Fruit fly (Drosophila melanogaster) whole organism, prepupa: Measurements from ENCODE around the gene CG2685.

Experiments
- Blimp-1 ChIP-seq: fragments of 200-800 bp; sonication (Bioruptor generic); optimal IDR thresholded peaks from 3 replicates; lab custom pipeline; 2017; ENCODE audit warnings: missing biosample characterization, missing genetic modification characterization, mild to moderate bottlenecking, moderate library complexity, missing genetic modification reagents
- CG10631 ChIP-seq: fragments of 200-800 bp; sonication (Bioruptor generic); optimal IDR thresholded peaks from 2 replicates; lab custom pipeline; 2016; ENCODE audit warnings: missing biosample characterization, missing genetic modification characterization
- CG10669 ChIP-seq: fragments of 200-800 bp; sonication (Bioruptor generic); optimal IDR thresholded peaks from 3 replicates; lab custom pipeline; 2018; ENCODE audit warnings: missing biosample characterization, mild to moderate bottlenecking, missing genetic modification characterization, moderate library complexity
- CG11294 ChIP-seq: fragments of 200-800 bp; sonication (Bioruptor generic); IDR thresholded peaks from 2 replicates; pipeline ENCODE4 v1.3.6; 2022; ENCODE audit warnings: missing biosample characterization, missing genetic modification characterization
- CG11762 ChIP-seq: fragments of 200-800 bp; sonication (Bioruptor generic); optimal IDR thresholded peaks from 3 replicates; lab custom pipeline; 2016; ENCODE audit warnings: missing biosample characterization, missing genetic modification characterization; ENCODE audit not compliant: insufficient read depth
- CG15336 ChIP-seq: fragments of 200-800 bp; sonication (Bioruptor generic); IDR thresholded peaks from 2 replicates; pipeline ENCODE4 v1.3.6; 2022; ENCODE audit warnings: missing biosample characterization, missing genetic modification characterization
- CG1621 ChIP-seq: fragments of 200-800 bp; sonication (Bioruptor generic); optimal IDR thresholded peaks from 3 replicates; lab custom pipeline; 2018; ENCODE audit warnings: missing biosample characterization, mild to moderate bottlenecking, missing genetic modification characterization
- CG31627 ChIP-seq: fragments of 200-800 bp; sonication (Bioruptor generic); optimal IDR thresholded peaks from 3 replicates; lab custom pipeline; 2016; ENCODE audit warnings: missing biosample characterization, missing genetic modification characterization
- CG32006 ChIP-seq: fragments of 200-800 bp; sonication (Bioruptor generic); optimal IDR thresholded peaks from 3 replicates; lab custom pipeline; 2017; ENCODE audit warnings: missing biosample characterization, mild to moderate bottlenecking, missing genetic modification characterization
- CG4318 ChIP-seq: fragments of 200-800 bp; sonication (Bioruptor generic); optimal IDR thresholded peaks from 3 replicates; lab custom pipeline; 2017; ENCODE audit warnings: missing biosample characterization, mild to moderate bottlenecking, missing genetic modification characterization
- CG6163 ChIP-seq: fragments of 200-800 bp; sonication (Bioruptor generic); IDR thresholded peaks from 3 replicates; pipeline ENCODE4 v1.3.6; 2022; ENCODE audit warnings: missing biosample characterization, missing genetic modification characterization
- CG6276 ChIP-seq: fragments of 200-800 bp; sonication (Bioruptor generic); optimal IDR thresholded peaks from 2 replicates; lab custom pipeline; 2017; ENCODE audit warnings: missing biosample characterization, mild to moderate bottlenecking, missing genetic modification characterization
- CG6808 ChIP-seq: fragments of 200-800 bp; sonication (Bioruptor generic); optimal IDR thresholded peaks from 3 replicates; lab custom pipeline; 2017; ENCODE audit warnings: missing biosample characterization, missing genetic modification characterization, mild to moderate bottlenecking, moderate library complexity, missing genetic modification reagents
- CG8119 ChIP-seq: fragments of 200-800 bp; sonication (Bioruptor generic); IDR thresholded peaks from 3 replicates; pipeline ENCODE4 v1.3.6; 2022; ENCODE audit warnings: missing biosample characterization, missing genetic modification characterization
- CG8319 ChIP-seq: fragments of 200-800 bp; sonication (Bioruptor generic); optimal IDR thresholded peaks from 3 replicates; lab custom pipeline; 2016; ENCODE audit warnings: missing biosample characterization, missing genetic modification characterization
- CG9139 ChIP-seq: fragments of 200-800 bp; sonication (Bioruptor generic); optimal IDR thresholded peaks from 3 replicates; lab custom pipeline; 2017; ENCODE audit warnings: missing biosample characterization, mild to moderate bottlenecking, missing genetic modification characterization
- Eip75B ChIP-seq: fragments of 200-800 bp; sonication (Bioruptor generic); optimal IDR thresholded peaks from 3 replicates; lab custom pipeline; 2016; ENCODE audit warnings: missing biosample characterization, missing genetic modification characterization
- Eip93F ChIP-seq: fragments of 200-800 bp; sonication (Bioruptor generic); optimal IDR thresholded peaks from 2 replicates; lab custom pipeline; 2016; ENCODE audit warnings: missing biosample characterization, mild to moderate bottlenecking, missing genetic modification characterization
- Ets21C ChIP-seq: fragments of 200-800 bp; sonication (Bioruptor generic); optimal IDR thresholded peaks from 3 replicates; lab custom pipeline; 2016; ENCODE audit warnings: missing biosample characterization, missing genetic modification characterization
- Ets96B ChIP-seq: fragments of 200-800 bp; optimal IDR thresholded peaks from 2 replicates; lab custom pipeline; 2019; ENCODE audit warnings: missing biosample characterization, mild to moderate bottlenecking, missing genetic modification characterization, moderate library complexity
- Hr38 ChIP-seq: sonication (Bioruptor generic); optimal IDR thresholded peaks from 2 replicates; lab custom pipeline; 2016; ENCODE audit warnings: missing biosample characterization, missing genetic modification characterization
- Hr39 ChIP-seq: fragments of 200-800 bp; sonication (Bioruptor generic); optimal IDR thresholded peaks from 2 replicates; lab custom pipeline; 2016; ENCODE audit warnings: missing biosample characterization, missing genetic modification characterization
- Hr4 ChIP-seq: fragments of 200-800 bp; sonication (Bioruptor generic); optimal IDR thresholded peaks from 3 replicates; lab custom pipeline; 2016; ENCODE audit warnings: missing biosample characterization, missing genetic modification characterization
- Met ChIP-seq: fragments of 200-800 bp; sonication (Bioruptor generic); optimal IDR thresholded peaks from 3 replicates; lab custom pipeline; 2016; ENCODE audit warnings: missing biosample characterization, missing genetic modification characterization
- OdsH ChIP-seq: fragments of 200-800 bp; sonication (Bioruptor generic); optimal IDR thresholded peaks from 3 replicates; lab custom pipeline; 2016; ENCODE audit warnings: missing biosample characterization, missing genetic modification characterization
- Smox ChIP-seq: fragments of 200-800 bp; sonication (Bioruptor generic); optimal IDR thresholded peaks from 3 replicates; lab custom pipeline; 2016; ENCODE audit warnings: missing biosample characterization, missing genetic modification characterization
- Sox102F ChIP-seq: fragments of 200-800 bp; sonication (Bioruptor generic); optimal IDR thresholded peaks from 2 replicates; lab custom pipeline; 2016; ENCODE audit warnings: missing biosample characterization, mild to moderate bottlenecking, missing genetic modification characterization
- Sox14 ChIP-seq: fragments of 200-800 bp; sonication (Bioruptor generic); optimal IDR thresholded peaks from 3 replicates; lab custom pipeline; 2016; ENCODE audit warnings: missing biosample characterization, missing genetic modification characterization
- Sox15 ChIP-seq: fragments of 200-800 bp; sonication (Bioruptor generic); optimal IDR thresholded peaks from 3 replicates; lab custom pipeline; 2016; ENCODE audit warnings: missing biosample characterization, missing genetic modification characterization
- cyc ChIP-seq: fragments of 200-800 bp; sonication (Bioruptor generic); optimal IDR thresholded peaks from 3 replicates; lab custom pipeline; 2016; ENCODE audit warnings: missing biosample characterization, missing genetic modification characterization
- dac ChIP-seq: fragments of 200-800 bp; sonication (Bioruptor generic); optimal IDR thresholded peaks from 2 replicates; lab custom pipeline; 2017; ENCODE audit warnings: missing biosample characterization, mild to moderate bottlenecking, missing genetic modification characterization
- dsx ChIP-seq: fragments of 200-800 bp; optimal IDR thresholded peaks from 3 replicates; lab custom pipeline; 2019; ENCODE audit warnings: missing biosample characterization, mild to moderate bottlenecking, missing genetic modification characterization, moderate library complexity; ENCODE audit not compliant: poor library complexity, severe bottlenecking
- esn ChIP-seq: fragments of 200-800 bp; sonication (Bioruptor generic); optimal IDR thresholded peaks from 2 replicates; lab custom pipeline; 2016; ENCODE audit warnings: missing biosample characterization, mild to moderate bottlenecking, missing genetic modification characterization, moderate library complexity
- fd59A ChIP-seq: fragments of 200-800 bp; sonication (Bioruptor generic); optimal IDR thresholded peaks from 2 replicates; lab custom pipeline; 2017; ENCODE audit warnings: missing biosample characterization, mild to moderate bottlenecking, missing genetic modification characterization, missing genetic modification reagents
- fd85E ChIP-seq: fragments of 200-800 bp; sonication (Bioruptor generic); optimal IDR thresholded peaks from 3 replicates; lab custom pipeline; 2016; ENCODE audit warnings: missing biosample characterization, missing genetic modification characterization
- fkh ChIP-seq: fragments of 200-800 bp; sonication (Bioruptor generic); optimal IDR thresholded peaks from 3 replicates; lab custom pipeline; 2017; ENCODE audit warnings: missing biosample characterization, mild to moderate bottlenecking, missing genetic modification characterization, moderate library complexity
- net ChIP-seq: fragments of 200-800 bp; sonication (Bioruptor generic); optimal IDR thresholded peaks from 3 replicates; lab custom pipeline; 2016; ENCODE audit warnings: missing biosample characterization, missing genetic modification characterization
- pdm3 ChIP-seq: fragments of 200-800 bp; sonication (Bioruptor generic); optimal IDR thresholded peaks from 3 replicates; lab custom pipeline; 2016; ENCODE audit warnings: missing biosample characterization, missing genetic modification characterization
- ss ChIP-seq, 2 experiments: fragments of 200-800 bp; sonication (Bioruptor generic); optimal IDR thresholded peaks; 2 replicates in 1 of 2; 3 replicates in 1 of 2; lab custom pipeline; 2017 to 2018; ENCODE audit warnings: mild to moderate bottlenecking in 2 of 2, missing biosample characterization in 2 of 2, missing genetic modification characterization in 2 of 2, moderate library complexity in 1 of 2
- svp ChIP-seq: fragments of 200-800 bp; sonication (Bioruptor generic); peaks from one replicate; lab custom pipeline; 2016; ENCODE audit warnings: missing biosample characterization, missing genetic modification characterization
- topi ChIP-seq: fragments of 200-800 bp; sonication (Bioruptor generic); optimal IDR thresholded peaks from 3 replicates; lab custom pipeline; 2016; ENCODE audit warnings: missing biosample characterization, missing genetic modification characterization

The CG2685 gene

DNA sequence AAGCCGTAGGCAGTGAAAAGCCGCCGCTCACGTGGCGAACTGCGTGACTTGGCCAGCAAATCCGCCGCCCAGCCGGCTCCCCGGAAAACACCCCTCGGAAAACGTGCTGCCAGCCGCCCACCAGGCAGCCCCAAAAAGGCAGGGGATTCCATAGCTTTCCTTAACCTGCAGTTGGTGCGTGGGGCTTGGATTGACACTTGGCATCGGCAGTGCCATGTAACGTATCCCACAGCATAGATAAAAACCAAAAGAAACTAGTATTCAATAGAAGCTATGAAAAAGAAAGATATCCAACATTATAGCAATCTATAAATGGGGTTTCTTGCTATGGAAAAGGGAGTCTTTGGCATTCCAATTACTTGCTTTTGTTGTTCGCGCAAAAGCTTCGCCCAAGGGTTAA lies 28.7 kb downstream of the CG2685 start (continued):
- TF ChIP-seq fkh (GFP tag; lab: Kevin White, UChicago) (no peak), svp (GFP tag; lab: Kevin White, UChicago) (no peak), Smox (GFP tag; lab: Kevin White, UChicago) (no peak), CG1621 (tag; lab: Kevin White, UChicago) (no peak), Sox102F (GFP tag; lab: Kevin White, UChicago) (no peak), CG6276 (GFP tag; lab: Kevin White, UChicago) (peak; percentile 15), Ets21C (GFP tag; lab: Kevin White, UChicago) (no peak)

DNA sequence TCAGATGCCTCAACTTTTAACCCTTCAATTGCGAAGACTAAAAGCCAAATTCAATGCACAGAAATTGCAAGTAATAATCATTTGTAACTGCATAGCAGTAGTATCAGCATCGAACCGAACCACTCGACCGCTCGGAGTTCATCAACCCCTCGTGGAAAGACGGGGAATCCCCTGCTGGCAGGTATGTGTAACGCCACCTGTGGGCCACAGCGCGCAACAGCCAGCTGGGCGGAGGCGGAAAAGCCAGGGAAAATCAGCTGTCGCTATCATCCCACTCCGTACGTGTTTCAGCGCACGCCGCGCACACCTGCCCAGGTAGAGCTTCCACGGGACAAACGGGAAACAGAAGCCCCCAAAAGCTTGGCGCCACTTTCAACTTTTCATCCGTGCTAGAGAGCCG lies 29.3 kb downstream of the CG2685 start:
- TF ChIP-seq Sox102F (GFP tag; lab: Kevin White, UChicago), result no peak
- no peak for TF ChIP-seq net (GFP tag; lab: Kevin White, UChicago)
- no peak for TF ChIP-seq CG10669
- TF ChIP-seq dsx (GFP tag; lab: Kevin White, UChicago), result no peak
- no peak for TF ChIP-seq fd59A (GFP tag; lab: Kevin White, UChicago)
- no peak for TF ChIP-seq Blimp-1 (GFP tag; lab: Kevin White, UChicago)
- no peak for TF ChIP-seq OdsH (GFP tag; lab: Kevin White, UChicago)
- TF ChIP-seq CG6163 (GFP tag; lab: Robert Waterston, UW), result no peak
- TF ChIP-seq Eip93F, result no peak
- no peak for TF ChIP-seq CG10631 (GFP tag; lab: Kevin White, UChicago)
- no peak for TF ChIP-seq CG15336
- TF ChIP-seq CG6808 (GFP tag; lab: Kevin White, UChicago), result no peak
- TF ChIP-seq ss (GFP tag; optimal IDR thresholded peaks at IDR 0.05; lab: Kevin White, UChicago), result no peak
- TF ChIP-seq CG11294, result no peak
- no peak for TF ChIP-seq fd85E (GFP tag; lab: Kevin White, UChicago)

DNA sequence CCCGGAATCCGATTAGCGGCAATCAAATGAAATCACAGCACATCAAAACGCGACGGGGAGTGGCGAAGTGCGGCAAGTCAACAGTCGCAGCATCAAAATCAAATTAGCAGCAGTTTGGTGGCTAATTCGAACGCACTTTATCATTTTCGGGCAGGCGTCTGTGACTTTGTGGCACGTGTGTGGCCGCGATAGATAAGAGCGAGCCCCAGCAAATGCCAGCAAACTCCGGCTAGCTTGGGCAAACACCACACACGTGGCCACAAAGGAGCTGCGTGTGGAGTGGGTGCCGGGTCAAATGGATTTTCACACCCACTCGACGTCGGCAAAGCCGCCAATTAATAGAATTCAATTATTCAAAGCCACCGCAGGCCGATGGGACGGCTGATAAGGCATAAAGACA lies 29.8 kb downstream of the CG2685 start:
- TF ChIP-seq CG10631 (GFP tag; lab: Kevin White, UChicago) (no peak), CG11762 (GFP tag; lab: Kevin White, UChicago) (no peak), CG11294 (no peak), CG6276 (GFP tag; lab: Kevin White, UChicago) (no peak), cyc (GFP tag; lab: Kevin White, UChicago) (no peak), CG4318 (GFP tag; lab: Kevin White, UChicago) (no peak), CG8119 (no peak), CG31627 (no peak), Sox15 (GFP tag; lab: Kevin White, UChicago) (no peak), CG1621 (tag; lab: Kevin White, UChicago) (no peak), Hr4 (GFP tag; lab: Kevin White, UChicago) (no peak)

DNA sequence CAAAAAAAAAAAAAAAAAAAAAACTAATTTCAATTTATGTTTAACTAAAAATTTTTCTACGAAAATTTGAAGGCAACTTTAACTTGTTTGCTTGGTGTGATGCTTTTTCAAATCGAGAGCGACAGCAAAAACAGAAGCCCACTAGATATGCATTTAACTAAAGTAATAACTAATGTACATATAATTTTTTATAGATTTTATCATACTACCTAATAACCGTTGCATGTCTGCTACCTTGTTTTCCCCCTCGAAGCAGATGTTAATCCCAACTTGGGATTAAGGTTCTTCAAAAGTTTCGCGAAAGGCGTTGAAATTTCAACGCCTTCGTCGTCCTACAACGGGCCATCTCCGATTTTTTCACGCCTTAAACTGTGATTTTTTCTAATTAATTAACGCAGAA lies 30.9 kb downstream of the CG2685 start, which contains the start of gene CG2652:
CG2652 (minus strand) TSS at position 101 of the 400 bp plus-strand sequence.
- TF ChIP-seq pdm3 (GFP tag; lab: Kevin White, UChicago) (no peak), CG10631 (GFP tag; lab: Kevin White, UChicago) (no peak), CG31627 (no peak), Eip75B (no peak), Sox14 (GFP tag; lab: Kevin White, UChicago) (no peak)

DNA sequence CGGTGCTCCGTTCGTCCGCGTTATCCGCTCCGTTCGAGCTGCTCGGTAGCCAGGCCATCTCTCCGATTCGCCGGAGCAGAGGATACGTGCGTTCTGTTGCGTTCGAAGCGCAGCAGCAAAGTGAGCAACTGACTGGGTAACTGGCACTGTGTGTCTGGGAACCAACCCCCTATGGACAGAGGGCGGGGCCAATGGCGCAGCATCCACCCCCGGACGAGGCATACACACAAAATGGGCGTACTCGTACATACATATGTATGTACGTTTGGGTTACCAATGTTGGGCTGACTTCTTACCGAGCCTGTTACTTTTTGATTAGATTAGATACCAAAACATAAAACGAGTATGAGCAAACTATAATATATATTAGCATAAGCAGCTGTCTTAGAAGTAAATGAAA lies 32.2 kb downstream of the CG2685 start, which contains the start of gene HLH3B:
HLH3B (minus strand) TSS at position 123 of the 400 bp plus-strand sequence.
- TF ChIP-seq Hr39 (GFP tag; lab: Kevin White, UChicago) (no peak), CG8119 (no peak), ss (GFP tag; optimal IDR thresholded peaks at IDR 0.05; lab: Kevin White, UChicago) (no peak), CG6276 (GFP tag; lab: Kevin White, UChicago) (no peak), dac (no peak), Hr38 (GFP tag; lab: Kevin White, UChicago) (no peak), CG8319 (GFP tag; lab: Kevin White, UChicago) (no peak), Eip75B (no peak), fd85E (GFP tag; lab: Kevin White, UChicago) (no peak), fkh (GFP tag; lab: Kevin White, UChicago) (no peak), CG4318 (GFP tag; lab: Kevin White, UChicago) (no peak), Blimp-1 (GFP tag; lab: Kevin White, UChicago) (no peak), CG9139 (GFP tag; lab: Kevin White, UChicago) (no peak), Ets96B (tag; lab: Kevin White, UChicago) (no peak), Sox14 (GFP tag; lab: Kevin White, UChicago) (no peak), Met (no peak), esn (no peak), topi (GFP tag; lab: Kevin White, UChicago) (no peak), CG32006 (GFP tag; lab: Kevin White, UChicago) (no peak)
